Fruit fly (Drosophila melanogaster) whole organism, embryonic: ENCODE results near the gene Cdk5alpha.

Experiments
- Abd-B ChIP-seq: fragments of 200-800 bp; sonication (Bioruptor generic); optimal IDR thresholded peaks from 2 replicates; lab custom pipeline; 2018; ENCODE audit warnings: missing biosample characterization, mild to moderate bottlenecking, missing genetic modification characterization, moderate library complexity
- Antp ChIP-seq: fragments of 200-800 bp; sonication (Bioruptor generic); optimal IDR thresholded peaks from 3 replicates; lab custom pipeline; 2016; ENCODE audit warnings: missing biosample characterization, missing genetic modification characterization
- C15 ChIP-seq: fragments of 200-800 bp; sonication (Bioruptor generic); IDR thresholded peaks from 3 replicates; pipeline ENCODE4 v1.3.6; 2022; ENCODE audit warnings: missing biosample characterization, missing genetic modification characterization
- CG1024 ChIP-seq: fragments of 200-800 bp; sonication (Bioruptor generic); IDR thresholded peaks from 2 replicates; pipeline ENCODE4 v1.3.6; 2022; ENCODE audit warnings: missing biosample characterization, missing genetic modification characterization
- CG11504 ChIP-seq: fragments of 200-800 bp; sonication (Bioruptor generic); optimal IDR thresholded peaks from 3 replicates; lab custom pipeline; 2019; ENCODE audit warnings: missing biosample characterization, mild to moderate bottlenecking, missing genetic modification characterization, moderate library complexity
- CG12219 ChIP-seq: fragments of 200-800 bp; sonication (Bioruptor generic); optimal IDR thresholded peaks from 3 replicates; lab custom pipeline; 2018; ENCODE audit warnings: missing biosample characterization, mild to moderate bottlenecking, missing genetic modification characterization
- CG12299 ChIP-seq: fragments of 200-800 bp; sonication (Bioruptor generic); optimal IDR thresholded peaks from 2 replicates; lab custom pipeline; 2018; ENCODE audit warnings: missing biosample characterization, mild to moderate bottlenecking, missing genetic modification characterization
- CG14441 ChIP-seq: fragments of 200-800 bp; sonication (Bioruptor generic); IDR thresholded peaks from 2 replicates; pipeline ENCODE4 v1.3.6; 2022; ENCODE audit warnings: missing biosample characterization, missing genetic modification characterization
- CG15011 ChIP-seq: fragments of 200-800 bp; sonication (Bioruptor generic); optimal IDR thresholded peaks from 3 replicates; lab custom pipeline; 2018; ENCODE audit warnings: missing biosample characterization, mild to moderate bottlenecking, missing genetic modification characterization
- CG1603 ChIP-seq: fragments of 200-800 bp; sonication (Bioruptor generic); optimal IDR thresholded peaks from 2 replicates; lab custom pipeline; 2019; ENCODE audit warnings: missing biosample characterization, mild to moderate bottlenecking, missing genetic modification characterization, moderate library complexity
- CG17912 ChIP-seq: fragments of 200-800 bp; sonication (Bioruptor generic); optimal IDR thresholded peaks from 2 replicates; lab custom pipeline; 2018; ENCODE audit warnings: missing biosample characterization, mild to moderate bottlenecking, missing genetic modification characterization
- CG2199 ChIP-seq: fragments of 200-800 bp; sonication (Bioruptor generic); IDR thresholded peaks from 3 replicates; pipeline ENCODE4 v1.3.6; 2022; ENCODE audit warnings: missing biosample characterization, missing genetic modification characterization
- CG2202 ChIP-seq: fragments of 200-800 bp; sonication (Bioruptor generic); optimal IDR thresholded peaks from 2 replicates; lab custom pipeline; 2018; ENCODE audit warnings: missing biosample characterization, mild to moderate bottlenecking, missing genetic modification characterization
- CG32772 ChIP-seq: fragments of 200-800 bp; sonication (Bioruptor generic); IDR thresholded peaks from 2 replicates; pipeline ENCODE4 v1.3.6; 2022; ENCODE audit warnings: missing biosample characterization, missing genetic modification characterization
- CG43689 ChIP-seq: fragments of 200-800 bp; sonication (Bioruptor generic); IDR thresholded peaks from 2 replicates; pipeline ENCODE4 v1.3.6; 2022; ENCODE audit warnings: missing biosample characterization, missing genetic modification characterization
- CG6689 ChIP-seq: fragments of 200-800 bp; sonication (Bioruptor generic); IDR thresholded peaks from 2 replicates; pipeline ENCODE4 v1.3.6; 2022; ENCODE audit warnings: missing biosample characterization, missing genetic modification characterization
- CG7271 ChIP-seq: fragments of 200-800 bp; sonication (Bioruptor generic); optimal IDR thresholded peaks from 2 replicates; lab custom pipeline; 2018; ENCODE audit warnings: missing biosample characterization, mild to moderate bottlenecking, missing genetic modification characterization, moderate library complexity
- CG7928 ChIP-seq: fragments of 200-800 bp; sonication (Bioruptor generic); optimal IDR thresholded peaks from 2 replicates; lab custom pipeline; 2017; ENCODE audit warnings: missing biosample characterization, mild to moderate bottlenecking, missing genetic modification characterization
- CG7963 ChIP-seq: fragments of 200-800 bp; sonication (Bioruptor generic); IDR thresholded peaks from 3 replicates; pipeline ENCODE4 v1.3.6; 2022; ENCODE audit warnings: missing biosample characterization, missing genetic modification characterization; ENCODE audit not compliant: partially characterized antibody
- CG7987 ChIP-seq: fragments of 200-800 bp; sonication (Bioruptor generic); optimal IDR thresholded peaks from 2 replicates; lab custom pipeline; 2018; ENCODE audit warnings: missing biosample characterization, mild to moderate bottlenecking, missing genetic modification characterization, moderate library complexity
- Camta ChIP-seq: fragments of 200-800 bp; sonication (Bioruptor generic); optimal IDR thresholded peaks from 2 replicates; lab custom pipeline; 2016; ENCODE audit warnings: missing biosample characterization, missing genetic modification characterization
- Chrac-16 ChIP-seq: fragments of 200-800 bp; sonication (Bioruptor generic); optimal IDR thresholded peaks from 3 replicates; lab custom pipeline; 2016; ENCODE audit warnings: missing biosample characterization, missing genetic modification characterization
- CrebB ChIP-seq: fragments of 200-800 bp; sonication (Bioruptor generic); optimal IDR thresholded peaks from 3 replicates; lab custom pipeline; 2018; ENCODE audit warnings: missing biosample characterization, mild to moderate bottlenecking, missing genetic modification characterization
- Dip3 ChIP-seq: fragments of 200-800 bp; sonication (Bioruptor generic); optimal IDR thresholded peaks from 3 replicates; lab custom pipeline; 2016; ENCODE audit warnings: missing biosample characterization, missing genetic modification characterization
- Dref ChIP-seq: fragments of 200-800 bp; sonication (Bioruptor generic); IDR thresholded peaks from 2 replicates; pipeline ENCODE4 v1.3.6; 2022; ENCODE audit warnings: missing biosample characterization, missing genetic modification characterization
- HLH54F ChIP-seq: fragments of 200-800 bp; sonication (Bioruptor generic); optimal IDR thresholded peaks from 3 replicates; lab custom pipeline; 2016; ENCODE audit warnings: missing biosample characterization, missing genetic modification characterization
- NK7.1 ChIP-seq: fragments of 200-800 bp; sonication (Bioruptor generic); optimal IDR thresholded peaks from 3 replicates; lab custom pipeline; 2016; ENCODE audit warnings: missing biosample characterization, missing genetic modification characterization
- NfI ChIP-seq: fragments of 200-800 bp; sonication (Bioruptor generic); optimal IDR thresholded peaks from 3 replicates; lab custom pipeline; 2018; ENCODE audit warnings: missing biosample characterization, mild to moderate bottlenecking, missing genetic modification characterization, moderate library complexity
- Ptx1 ChIP-seq: fragments of 200-800 bp; sonication (Bioruptor generic); IDR thresholded peaks from 2 replicates; pipeline ENCODE4 v1.3.6; 2022; ENCODE audit warnings: missing biosample characterization, missing genetic modification characterization
- Six4 ChIP-seq: fragments of 200-800 bp; sonication (Bioruptor generic); optimal IDR thresholded peaks from 2 replicates; lab custom pipeline; 2016; ENCODE audit warnings: missing biosample characterization, missing genetic modification characterization
- Sox100B ChIP-seq: fragments of 200-800 bp; sonication (Bioruptor generic); optimal IDR thresholded peaks from 3 replicates; lab custom pipeline; 2018; ENCODE audit warnings: missing biosample characterization, mild to moderate bottlenecking, missing genetic modification characterization
- Sry-β ChIP-seq: fragments of 200-800 bp; sonication (Bioruptor generic); optimal IDR thresholded peaks from 2 replicates; lab custom pipeline; 2018; ENCODE audit warnings: missing biosample characterization, mild to moderate bottlenecking, missing genetic modification characterization, moderate library complexity
- Ssrp ChIP-seq: fragments of 200-800 bp; sonication (Bioruptor generic); optimal IDR thresholded peaks from 2 replicates; lab custom pipeline; 2018; ENCODE audit warnings: missing biosample characterization, mild to moderate bottlenecking, missing genetic modification characterization, moderate library complexity
- abd-A ChIP-seq: fragments of 200-800 bp; sonication (Bioruptor generic); optimal IDR thresholded peaks from 3 replicates; lab custom pipeline; 2019; ENCODE audit warnings: missing biosample characterization, mild to moderate bottlenecking, missing genetic modification characterization, moderate library complexity
- al ChIP-seq: fragments of 200-800 bp; sonication (Bioruptor generic); IDR thresholded peaks from 2 replicates; pipeline ENCODE4 v1.3.6; 2022; ENCODE audit warnings: missing biosample characterization, missing genetic modification characterization
- ase ChIP-seq: fragments of 200-800 bp; sonication (Bioruptor generic); IDR thresholded peaks from 3 replicates; pipeline ENCODE4 v1.3.6; 2022; ENCODE audit warnings: missing biosample characterization, missing genetic modification characterization
- chif ChIP-seq, 2 experiments: fragments of 200-800 bp; sonication (Bioruptor generic); optimal IDR thresholded peaks; 3 replicates each; lab custom pipeline; 2016; ENCODE audit warnings: missing biosample characterization in 2 of 2, missing genetic modification characterization in 2 of 2
- corto ChIP-seq: fragments of 200-800 bp; sonication (Bioruptor generic); optimal IDR thresholded peaks from 2 replicates; lab custom pipeline; 2016; ENCODE audit warnings: missing biosample characterization, mild to moderate bottlenecking, missing genetic modification characterization, moderate library complexity
- dan ChIP-seq: fragments of 200-800 bp; sonication (Bioruptor generic); IDR thresholded peaks from 2 replicates; pipeline ENCODE4 v1.3.6; 2022; ENCODE audit warnings: missing biosample characterization, missing genetic modification characterization
- dmrt11E ChIP-seq: fragments of 200-800 bp; sonication (Bioruptor generic); optimal IDR thresholded peaks from 3 replicates; lab custom pipeline; 2018; ENCODE audit warnings: missing biosample characterization, mild to moderate bottlenecking, missing genetic modification characterization, moderate library complexity
- exex ChIP-seq: fragments of 200-800 bp; sonication (Bioruptor generic); optimal IDR thresholded peaks from 4 replicates; lab custom pipeline; 2018; ENCODE audit warnings: missing biosample characterization, mild to moderate bottlenecking, missing genetic modification characterization, moderate library complexity
- fd96Cb ChIP-seq: fragments of 200-800 bp; sonication (Bioruptor generic); optimal IDR thresholded peaks from 2 replicates; lab custom pipeline; 2018; ENCODE audit warnings: missing biosample characterization, mild to moderate bottlenecking, missing genetic modification characterization, moderate library complexity
- ftz-f1 ChIP-seq: fragments of 200-800 bp; sonication (Bioruptor generic); optimal IDR thresholded peaks from 2 replicates; lab custom pipeline; 2016; ENCODE audit warnings: missing biosample characterization, missing genetic modification characterization
- nmo ChIP-seq: fragments of 200-800 bp; sonication (Bioruptor generic); optimal IDR thresholded peaks from 2 replicates; lab custom pipeline; 2018; ENCODE audit warnings: missing biosample characterization, mild to moderate bottlenecking, missing genetic modification characterization, moderate library complexity
- pfk ChIP-seq: fragments of 200-800 bp; sonication (Bioruptor generic); optimal IDR thresholded peaks from 2 replicates; lab custom pipeline; 2018; ENCODE audit warnings: missing biosample characterization, mild to moderate bottlenecking, missing genetic modification characterization, moderate library complexity
- pros ChIP-seq: fragments of 200-800 bp; sonication (Bioruptor generic); optimal IDR thresholded peaks from 3 replicates; lab custom pipeline; 2019; ENCODE audit warnings: missing biosample characterization, mild to moderate bottlenecking, missing genetic modification characterization, moderate library complexity
- repo ChIP-seq: fragments of 200-800 bp; sonication (Bioruptor generic); optimal IDR thresholded peaks from 2 replicates; lab custom pipeline; 2016; ENCODE audit warnings: missing biosample characterization, missing genetic modification characterization
- seq ChIP-seq: fragments of 200-800 bp; sonication (Bioruptor generic); IDR thresholded peaks from 2 replicates; pipeline ENCODE4 v1.3.6; 2022; ENCODE audit warnings: missing biosample characterization, missing genetic modification characterization
- sima ChIP-seq: fragments of 200-800 bp; sonication (Bioruptor generic); optimal IDR thresholded peaks from 2 replicates; lab custom pipeline; 2016; ENCODE audit warnings: missing biosample characterization, missing genetic modification characterization
- so ChIP-seq: fragments of 200-800 bp; sonication (Bioruptor generic); IDR thresholded peaks from 3 replicates; pipeline ENCODE4 v1.3.6; 2022; ENCODE audit warnings: missing biosample characterization, missing genetic modification characterization
- tna ChIP-seq: fragments of 200-800 bp; sonication (Bioruptor generic); IDR thresholded peaks from 2 replicates; pipeline ENCODE4 v1.3.6; 2022; ENCODE audit warnings: missing biosample characterization, missing genetic modification characterization; ENCODE audit not compliant: partially characterized antibody
- zfh2 ChIP-seq: fragments of 200-800 bp; sonication (Bioruptor generic); optimal IDR thresholded peaks from 2 replicates; lab custom pipeline; 2016; ENCODE audit warnings: missing biosample characterization, missing genetic modification characterization

The Cdk5alpha gene

DNA sequence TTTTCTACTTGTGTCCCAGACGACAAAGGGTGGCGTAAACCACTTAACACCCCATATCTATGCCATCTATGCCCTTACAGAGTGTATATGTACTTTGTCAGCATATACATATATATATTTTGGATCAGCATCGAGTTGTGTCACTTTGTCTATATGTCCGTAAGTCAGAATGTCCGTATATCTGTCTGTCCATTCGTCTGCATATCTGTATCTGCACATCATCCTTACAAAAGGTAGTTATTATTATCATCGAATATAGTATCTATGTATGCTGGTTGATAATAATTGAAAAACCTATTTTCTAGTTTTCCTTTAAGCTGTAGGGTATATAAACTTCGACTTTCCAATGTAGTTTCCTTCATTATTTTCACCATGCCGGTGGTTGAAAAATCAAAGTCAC lies 40.4 kb upstream of the Cdk5alpha start (continued):
- TF ChIP-seq CG1024 = no peak
- no peak for TF ChIP-seq CG7987
- TF ChIP-seq Ptx1 (GFP tag; lab: Robert Waterston, UW) = no peak
- TF ChIP-seq Sry-β (GFP tag; lab: Kevin White, UChicago) = no peak
- no peak for TF ChIP-seq CG14441 (GFP tag; lab: Robert Waterston, UW)
- no peak for TF ChIP-seq exex (tag; lab: Kevin White, UChicago)
- TF ChIP-seq Six4 (GFP tag; lab: Kevin White, UChicago) = no peak
- TF ChIP-seq CG12219 (GFP tag; lab: Kevin White, UChicago) = peak; percentile 29
- no peak for TF ChIP-seq repo (GFP tag; lab: Kevin White, UChicago)
- peak; percentile 33 for TF ChIP-seq pros (GFP tag; lab: Kevin White, UChicago)
- no peak for TF ChIP-seq CG7271
- no peak for TF ChIP-seq sima (GFP tag; lab: Kevin White, UChicago)
- TF ChIP-seq dmrt11E (tag; lab: Kevin White, UChicago) = peak; percentile 65
- peak; percentile 38; the same call in 1 of the 2 replicates for TF ChIP-seq CG6689 (GFP tag; lab: Robert Waterston, UW)
- TF ChIP-seq CG15011 (GFP tag; lab: Kevin White, UChicago) = no peak
- TF ChIP-seq CG17912 (GFP tag; lab: Kevin White, UChicago) = no peak
- no peak for TF ChIP-seq zfh2 (GFP tag; lab: Kevin White, UChicago)
- TF ChIP-seq CG7928 (GFP tag; lab: Kevin White, UChicago) = no peak
- TF ChIP-seq CG43689 (GFP tag; lab: Robert Waterston, UW) = no peak
- TF ChIP-seq CrebB (tag; lab: Kevin White, UChicago) = no peak
- TF ChIP-seq chif (GFP tag; optimal IDR thresholded peaks at IDR 0.05; lab: Kevin White, UChicago) = peak in 1 of 2 experiments; percentile 2
- TF ChIP-seq Antp (GFP tag; lab: Kevin White, UChicago) = no peak
- TF ChIP-seq CG2199 (GFP tag; lab: Robert Waterston, UW) = no peak
- TF ChIP-seq Dip3 (GFP tag; lab: Kevin White, UChicago) = no peak
- no peak for TF ChIP-seq CG32772 (GFP tag; lab: Robert Waterston, UW)
- no peak for TF ChIP-seq HLH54F (GFP tag; lab: Kevin White, UChicago)
- no peak for TF ChIP-seq NK7.1 (GFP tag; lab: Kevin White, UChicago)
- peak; percentile 7 for TF ChIP-seq fd96Cb
- TF ChIP-seq CG2202 (tag; lab: Kevin White, UChicago) = peak; percentile 12
- no peak for TF ChIP-seq CG12299
- no peak for TF ChIP-seq corto (GFP tag; lab: Kevin White, UChicago)
- no peak for TF ChIP-seq so (GFP tag; lab: Robert Waterston, UW)
- TF ChIP-seq ftz-f1 (GFP tag; lab: Kevin White, UChicago) = no peak
- TF ChIP-seq abd-A (tag; lab: Kevin White, UChicago) = no peak
- TF ChIP-seq nmo (GFP tag; lab: Kevin White, UChicago) = peak; percentile 29
- TF ChIP-seq Chrac-16 (GFP tag; lab: Kevin White, UChicago) = no peak
- no peak for TF ChIP-seq Abd-B (GFP tag; lab: Kevin White, UChicago)
- no peak for TF ChIP-seq seq (GFP tag; lab: Robert Waterston, UW)
- TF ChIP-seq CG1603 = no peak
- TF ChIP-seq al = no peak
- no peak for TF ChIP-seq CG7963
- TF ChIP-seq C15 (GFP tag; lab: Robert Waterston, UW) = no peak
- TF ChIP-seq tna = no peak
- TF ChIP-seq dan (GFP tag; lab: Robert Waterston, UW) = no peak
- TF ChIP-seq Ssrp (tag; lab: Kevin White, UChicago) = peak; percentile 61
- no peak for TF ChIP-seq NfI
- peak; percentile 71 for TF ChIP-seq CG11504
- no peak for TF ChIP-seq pfk
- peak; percentile 6 for TF ChIP-seq Sox100B
- no peak for TF ChIP-seq Dref (GFP tag; lab: Robert Waterston, UW)
- no peak for TF ChIP-seq ase
- TF ChIP-seq Camta (GFP tag; lab: Kevin White, UChicago) = no peak
